Worm (Caenorhabditis elegans): ENCODE data around the gene Y56A3A.31.

DNA sequence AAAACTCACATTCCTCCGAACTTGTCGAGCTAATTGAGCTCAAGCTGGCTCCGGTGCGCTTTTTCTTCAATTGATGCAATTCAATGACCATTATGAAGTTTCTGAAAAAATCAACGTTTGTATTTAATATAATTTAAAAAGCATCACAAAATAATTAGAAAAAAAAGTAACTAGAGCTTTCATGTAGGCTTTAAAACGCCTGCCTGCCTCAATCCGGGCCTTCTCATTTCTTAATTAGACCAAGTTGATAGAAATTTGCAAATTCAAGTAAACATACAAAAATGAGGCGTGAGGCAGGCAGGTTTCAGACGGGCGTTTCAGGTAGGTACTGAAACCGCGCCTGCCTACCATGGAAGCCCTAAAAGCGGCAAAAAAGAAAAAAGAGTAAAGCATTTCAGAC is 28.6 kb downstream of the Y56A3A.31 start, which contains the start of gene Y56A3A.33:
- no peak for TF ChIP-seq zag-1 (tag; optimal IDR thresholded peaks at IDR 0.05)
- no peak for TF ChIP-seq duxl-1 (tag; optimal IDR thresholded peaks at IDR 0.05; ENCODE audit: poor library complexity)
- TF ChIP-seq madf-5 (GFP tag; IDR thresholded peaks at IDR 0.05), result no peak
- no peak for TF ChIP-seq F49E8.2 (tag; optimal IDR thresholded peaks at IDR 0.05; ENCODE audit: borderline replicate concordance)
- no peak for TF ChIP-seq ceh-28 (tag; optimal IDR thresholded peaks at IDR 0.05)
- no peak for TF ChIP-seq fkh-10 (GFP tag; optimal IDR thresholded peaks at IDR 0.05)
- no peak for TF ChIP-seq ceh-62 (tag; optimal IDR thresholded peaks at IDR 0.05)
- no peak for TF ChIP-seq lim-7 (GFP tag; IDR thresholded peaks at IDR 0.05)
- no peak for TF ChIP-seq ces-1 (GFP tag; optimal IDR thresholded peaks at IDR 0.05)
- TF ChIP-seq cey-2 (tag; optimal IDR thresholded peaks at IDR 0.05; ENCODE audit: borderline replicate concordance, insufficient read depth), result no peak
- no peak for TF ChIP-seq lin-13 (GFP tag; optimal IDR thresholded peaks at IDR 0.05)
